Worm (Caenorhabditis elegans) whole organism, L4 larva: ENCODE data around the gene srd-42.

Experiments used
- F10B5.3 ChIP-seq: sonication (generic microtip); optimal IDR thresholded peaks from 2 replicates; lab custom pipeline; 2016; ENCODE audit warnings: mild to moderate bottlenecking, missing genetic modification characterization, missing compliant biosample characterization
- F26F4.8 ChIP-seq: fragments of 200-800 bp; sonication (Bioruptor generic); conservative IDR thresholded peaks from 2 replicates; pipeline ENCODE4 v1.3.6; 2022; ENCODE audit warnings: missing genetic modification characterization, missing compliant biosample characterization
- R02D3.7 ChIP-seq: fragments of 150-350 bp; sonication (generic microtip); optimal IDR thresholded peaks from 3 replicates; lab custom pipeline; 2014; ENCODE audit warnings: missing biosample characterization, missing genetic modification characterization
- Y105C5A.15 ChIP-seq: fragments of 200-800 bp; sonication (Bioruptor generic); IDR thresholded peaks from 2 replicates; pipeline ENCODE4 v1.3.6; 2022; ENCODE audit warnings: missing genetic modification characterization, missing compliant biosample characterization
- Y48G9A.11 ChIP-seq: fragments of 200-800 bp; sonication (Bioruptor generic); IDR thresholded peaks from 2 replicates; pipeline ENCODE4 v1.3.6; 2022; ENCODE audit warnings: missing genetic modification reagents, missing genetic modification characterization, missing compliant biosample characterization
- Y75B8A.6 ChIP-seq: fragments of 200-800 bp; sonication (Bioruptor generic); IDR thresholded peaks from 2 replicates; pipeline ENCODE4 v1.3.6; 2022; ENCODE audit warnings: missing genetic modification reagents, missing genetic modification characterization, missing compliant biosample characterization
- aly-2 ChIP-seq: sonication (generic microtip); optimal IDR thresholded peaks from 2 replicates; lab custom pipeline; 2018; ENCODE audit warnings: missing biosample characterization, missing genetic modification characterization
- ceh-20 ChIP-seq: fragments of 200-800 bp; sonication (Bioruptor generic); IDR thresholded peaks from 2 replicates; pipeline ENCODE4 v1.3.6; 2022; ENCODE audit warnings: missing genetic modification reagents, missing genetic modification characterization, missing compliant biosample characterization
- ceh-44 ChIP-seq: fragments of 200-800 bp; sonication (Bioruptor generic); IDR thresholded peaks from 2 replicates; pipeline ENCODE4 v1.3.6; 2022; ENCODE audit warnings: missing genetic modification reagents, missing genetic modification characterization, missing compliant biosample characterization
- ceh-82 ChIP-seq: sonication (generic microtip); optimal IDR thresholded peaks from 2 replicates; lab custom pipeline; 2017; ENCODE audit warnings: missing biosample characterization, missing genetic modification characterization
- daf-12 ChIP-seq: fragments of 150-350 bp; optimal IDR thresholded peaks from 2 replicates; lab custom pipeline; 2014; ENCODE audit warnings: missing biosample characterization, missing genetic modification reagents, missing genetic modification characterization
- daf-16 ChIP-seq, 3 experiments: sonication (generic microtip); optimal IDR thresholded peaks; 2 replicates each; lab custom pipeline; 2016 to 2017; ENCODE audit warnings: missing genetic modification characterization in 3 of 3, missing genetic modification reagents in 3 of 3, mild to moderate bottlenecking in 2 of 3, missing compliant biosample characterization in 2 of 3, missing biosample characterization in 1 of 3, moderate library complexity in 1 of 3
- daf-19 ChIP-seq: fragments of 200-800 bp; sonication (Bioruptor generic); conservative IDR thresholded peaks from 2 replicates; pipeline ENCODE4 v1.3.6; 2022; ENCODE audit warnings: missing genetic modification characterization, missing compliant biosample characterization
- daf-8 ChIP-seq: fragments of 200-800 bp; sonication (Bioruptor generic); IDR thresholded peaks from 2 replicates; pipeline ENCODE4 v1.3.6; 2022; ENCODE audit warnings: missing genetic modification characterization, missing compliant biosample characterization
- dmd-6 ChIP-seq: fragments of 200-800 bp; sonication (Bioruptor generic); IDR thresholded peaks from 2 replicates; pipeline ENCODE4 v1.3.6; 2022; ENCODE audit warnings: missing genetic modification reagents, missing genetic modification characterization, missing compliant biosample characterization
- dpl-1 ChIP-seq: fragments of 150-350 bp; optimal IDR thresholded peaks from 2 replicates; lab custom pipeline; 2014; ENCODE audit warnings: missing biosample characterization, missing genetic modification reagents, missing genetic modification characterization
- duxl-1 ChIP-seq: sonication (generic microtip); optimal IDR thresholded peaks from 2 replicates; lab custom pipeline; 2016; ENCODE audit warnings: mild to moderate bottlenecking, missing genetic modification characterization, moderate library complexity, missing compliant biosample characterization; ENCODE audit not compliant: poor library complexity
- dve-1 ChIP-seq: sonication (generic microtip); optimal IDR thresholded peaks from 2 replicates; lab custom pipeline; 2017; ENCODE audit warnings: antibody characterized with exemption, mild to moderate bottlenecking, missing genetic modification characterization, missing compliant biosample characterization; ENCODE audit not compliant: insufficient read depth
- egl-27 ChIP-seq: sonication (generic microtip); optimal IDR thresholded peaks from 3 replicates; lab custom pipeline; 2017; ENCODE audit warnings: missing biosample characterization, missing genetic modification reagents, missing genetic modification characterization
- egl-43 ChIP-seq: fragments of 200-800 bp; sonication (Bioruptor generic); IDR thresholded peaks from 2 replicates; pipeline ENCODE4 v1.3.6; 2022; ENCODE audit warnings: missing genetic modification reagents, missing genetic modification characterization, missing compliant biosample characterization
- fkh-10 ChIP-seq: fragments of 150-350 bp; optimal IDR thresholded peaks from 2 replicates; lab custom pipeline; 2014; ENCODE audit warnings: missing biosample characterization, missing genetic modification reagents, missing genetic modification characterization
- fos-1 ChIP-seq: fragments of 150-350 bp; optimal IDR thresholded peaks from 2 replicates; lab custom pipeline; 2014; ENCODE audit warnings: missing biosample characterization, missing genetic modification characterization
- hlh-11 ChIP-seq: fragments of 200-800 bp; sonication (Bioruptor generic); optimal IDR thresholded peaks from 2 replicates; lab custom pipeline; 2018; ENCODE audit warnings: mild to moderate bottlenecking, missing genetic modification characterization, missing compliant biosample characterization
- hlh-30 ChIP-seq: sonication (generic microtip); optimal IDR thresholded peaks from 2 replicates; lab custom pipeline; 2017; ENCODE audit warnings: antibody characterized with exemption, mild to moderate bottlenecking, missing genetic modification characterization, missing compliant biosample characterization; ENCODE audit not compliant: insufficient read depth
- hmg-1.1 ChIP-seq: fragments of 200-800 bp; sonication (Bioruptor generic); IDR thresholded peaks from 2 replicates; pipeline ENCODE4 v1.3.6; 2022; ENCODE audit warnings: missing genetic modification reagents, missing genetic modification characterization, missing compliant biosample characterization
- jun-1 ChIP-seq: fragments of 150-350 bp; optimal IDR thresholded peaks from 2 replicates; lab custom pipeline; 2014; ENCODE audit warnings: missing biosample characterization, missing genetic modification reagents, missing genetic modification characterization
- lim-7 ChIP-seq: fragments of 200-800 bp; sonication (Bioruptor generic); IDR thresholded peaks from 2 replicates; pipeline ENCODE4 v1.3.6; 2022; ENCODE audit warnings: missing genetic modification characterization, missing compliant biosample characterization
- lin-15B ChIP-seq: fragments of 150-350 bp; sonication (generic microtip); optimal IDR thresholded peaks from 3 replicates; lab custom pipeline; 2014; ENCODE audit warnings: missing biosample characterization, missing genetic modification characterization
- lin-38 ChIP-seq: fragments of 200-800 bp; sonication (Bioruptor generic); IDR thresholded peaks from 2 replicates; pipeline ENCODE4 v1.3.6; 2022; ENCODE audit warnings: missing genetic modification reagents, missing genetic modification characterization, missing compliant biosample characterization
- madf-9 ChIP-seq: fragments of 200-800 bp; sonication (Bioruptor generic); conservative IDR thresholded peaks from 2 replicates; pipeline ENCODE4 v1.3.6; 2022; ENCODE audit warnings: missing genetic modification reagents, missing genetic modification characterization, missing compliant biosample characterization
- mdl-1 ChIP-seq, 2 experiments: fragments of 150-350 bp in 1 of 2; sonication (generic microtip) in 1 of 2; optimal IDR thresholded peaks; 2 replicates each; lab custom pipeline; 2014 to 2017; ENCODE audit warnings: missing biosample characterization in 2 of 2, missing genetic modification characterization in 2 of 2
- mes-2 ChIP-seq: sonication (generic microtip); optimal IDR thresholded peaks from 2 replicates; lab custom pipeline; 2016; ENCODE audit warnings: missing genotype, mild to moderate bottlenecking, missing genetic modification characterization, missing compliant biosample characterization; ENCODE audit not compliant: poor library complexity, severe bottlenecking
- mxl-3 ChIP-seq: fragments of 200-800 bp; sonication (Bioruptor generic); optimal IDR thresholded peaks from 2 replicates; lab custom pipeline; 2018; ENCODE audit warnings: mild to moderate bottlenecking, missing genetic modification characterization, missing compliant biosample characterization
- nhr-10 ChIP-seq: fragments of 150-350 bp; optimal IDR thresholded peaks from 2 replicates; lab custom pipeline; 2014; ENCODE audit warnings: missing biosample characterization, missing genetic modification characterization
- nhr-11 ChIP-seq: fragments of 150-350 bp; optimal IDR thresholded peaks from 2 replicates; lab custom pipeline; 2014; ENCODE audit warnings: missing biosample characterization, missing genetic modification characterization
- nhr-111 ChIP-seq: fragments of 200-800 bp; sonication (Bioruptor generic); optimal IDR thresholded peaks from 2 replicates; lab custom pipeline; 2018; ENCODE audit warnings: mild to moderate bottlenecking, missing genetic modification characterization, missing compliant biosample characterization
- nhr-237 ChIP-seq: sonication (generic microtip); optimal IDR thresholded peaks from 2 replicates; lab custom pipeline; 2017; ENCODE audit warnings: missing biosample characterization, missing genetic modification characterization
- nhr-28 ChIP-seq: fragments of 150-350 bp; optimal IDR thresholded peaks from 2 replicates; lab custom pipeline; 2014; ENCODE audit warnings: missing biosample characterization, missing genetic modification characterization
- nhr-42 ChIP-seq: fragments of 200-800 bp; sonication (Bioruptor generic); IDR thresholded peaks from 2 replicates; pipeline ENCODE4 v1.3.6; 2022; ENCODE audit warnings: missing genetic modification characterization, missing compliant biosample characterization
- nhr-6 ChIP-seq: fragments of 150-350 bp; optimal IDR thresholded peaks from 2 replicates; lab custom pipeline; 2014; ENCODE audit warnings: missing biosample characterization, missing genetic modification characterization
- saeg-2 ChIP-seq: fragments of 200-800 bp; sonication (Bioruptor generic); IDR thresholded peaks from 2 replicates; pipeline ENCODE4 v1.3.6; 2022; ENCODE audit warnings: missing genetic modification reagents, missing genetic modification characterization, missing compliant biosample characterization
- set-16 ChIP-seq: fragments of 200-800 bp; sonication (Bioruptor generic); IDR thresholded peaks from 2 replicates; pipeline ENCODE4 v1.3.6; 2022; ENCODE audit warnings: missing genetic modification reagents, missing genetic modification characterization, missing compliant biosample characterization
- snpc-4 ChIP-seq: fragments of 150-350 bp; optimal IDR thresholded peaks from 2 replicates; lab custom pipeline; 2014; ENCODE audit warnings: missing biosample characterization, missing genetic modification characterization
- spr-3 ChIP-seq: fragments of 200-800 bp; sonication (Bioruptor generic); optimal IDR thresholded peaks from 2 replicates; lab custom pipeline; 2018; ENCODE audit warnings: mild to moderate bottlenecking, missing genetic modification characterization, missing compliant biosample characterization
- unc-62 ChIP-seq, 3 experiments: fragments of 150-350 bp in 1 of 3; sonication (generic microtip); optimal IDR thresholded peaks in 2 of 3; peaks in 1 of 3; 1 replicate in 1 of 3; 2 replicates in 2 of 3; lab custom pipeline; 2014 to 2017; ENCODE audit warnings: missing biosample characterization in 3 of 3, missing genetic modification characterization in 3 of 3, missing genetic modification reagents in 3 of 3, missing genotype in 1 of 3
- zfp-3 ChIP-seq: fragments of 200-800 bp; sonication (Bioruptor generic); conservative IDR thresholded peaks from 2 replicates; pipeline ENCODE4 v1.3.6; 2022; ENCODE audit warnings: missing genetic modification reagents, missing genetic modification characterization, missing compliant biosample characterization
- ztf-11 ChIP-seq: fragments of 150-350 bp; optimal IDR thresholded peaks from 2 replicates; lab custom pipeline; 2014; ENCODE audit warnings: missing biosample characterization, missing genetic modification characterization
- ztf-7 ChIP-seq: fragments of 150-350 bp; optimal IDR thresholded peaks from 2 replicates; lab custom pipeline; 2014; ENCODE audit warnings: missing biosample characterization, missing genetic modification characterization

Gene srd-42

ce11 chrX:13349230-13350122, 46.2 kb upstream of the srd-42 start (continued):
- no peak for TF ChIP-seq snpc-4 (tag; lab: Kevin White, UChicago)
- peak; percentile 65; the same call in 1 of the 2 replicates for TF ChIP-seq Y75B8A.6 (GFP tag; lab: Robert Waterston, UW)
- TF ChIP-seq F10B5.3: no peak
- TF ChIP-seq Y48G9A.11 (GFP tag; lab: Robert Waterston, UW): no peak
- TF ChIP-seq nhr-6 (tag; lab: Kevin White, UChicago): no peak
- no peak for TF ChIP-seq jun-1 (tag; lab: Kevin White, UChicago)
- no peak for TF ChIP-seq nhr-10
- no peak for TF ChIP-seq ceh-20 (GFP tag; lab: Robert Waterston, UW)
- TF ChIP-seq duxl-1 (tag; lab: Kevin White, UChicago): peak; percentile 78
- TF ChIP-seq ceh-82 (tag; lab: Kevin White, UChicago): no peak
- TF ChIP-seq hlh-30 (tag; lab: Kevin White, UChicago): peak; percentile 45
- TF ChIP-seq egl-43 (GFP tag; lab: Robert Waterston, UW): no peak
- peak; percentile 26 for TF ChIP-seq hlh-11 (tag; lab: Kevin White, UChicago)
- no peak for TF ChIP-seq F26F4.8 (GFP tag; lab: Robert Waterston, UW)
- peak in 1 of 2 experiments; percentile 74 for TF ChIP-seq daf-16 (GFP tag; optimal IDR thresholded peaks at IDR 0.05; lab: Kevin White, UChicago)
- TF ChIP-seq daf-16 (tag; optimal IDR thresholded peaks at IDR 0.05; lab: Kevin White, UChicago): peak; percentile 30
- TF ChIP-seq lin-38 (GFP tag; lab: Robert Waterston, UW): peak; percentile 42
- TF ChIP-seq R02D3.7 (tag; lab: Kevin White, UChicago): no peak
- no peak for TF ChIP-seq fos-1
- TF ChIP-seq nhr-237 (tag; lab: Kevin White, UChicago): no peak
- TF ChIP-seq hmg-1.1: no peak
- peak; percentile 32 for TF ChIP-seq nhr-28
- no peak for TF ChIP-seq ztf-11 (tag; lab: Kevin White, UChicago)
- TF ChIP-seq madf-9 (GFP tag; lab: Robert Waterston, UW): peak; percentile 3; the same call in 1 of the 2 replicates
- TF ChIP-seq ztf-7 (tag; lab: Kevin White, UChicago): peak; percentile 9
- TF ChIP-seq mes-2 (tag; lab: Kevin White, UChicago): no peak
- TF ChIP-seq nhr-111 (GFP tag; lab: Kevin White, UChicago): no peak
- no peak for TF ChIP-seq lin-15B (tag; lab: Kevin White, UChicago)
- peak; percentile 36; the same call in 1 of the 2 replicates for TF ChIP-seq saeg-2
- no peak for TF ChIP-seq daf-12 (tag; lab: Kevin White, UChicago)
- no peak for TF ChIP-seq daf-8 (GFP tag; lab: Robert Waterston, UW)
- TF ChIP-seq dve-1 (tag; lab: Kevin White, UChicago): no peak
- TF ChIP-seq Y105C5A.15 (GFP tag; lab: Robert Waterston, UW): no peak
- peak; percentile 44 for TF ChIP-seq mxl-3
- no peak for TF ChIP-seq unc-62 (GFP tag; optimal IDR thresholded peaks at IDR 0.05 in 1 of 2; lab: Kevin White, UChicago)
- TF ChIP-seq unc-62 (tag; optimal IDR thresholded peaks at IDR 0.05; lab: Kevin White, UChicago): no peak
- no peak for TF ChIP-seq ceh-44 (GFP tag; lab: Robert Waterston, UW)
- 0 out of 2 replicates have a peak, but pooled peaks have one; percentile 28 for TF ChIP-seq nhr-42 (GFP tag; lab: Robert Waterston, UW)
- no peak for TF ChIP-seq daf-19
- peak; percentile 96 for TF ChIP-seq zfp-3
- TF ChIP-seq spr-3: peak; percentile 34
- TF ChIP-seq lim-7 (GFP tag; lab: Robert Waterston, UW): no peak
- peak in 1 of 2 experiments; percentile 16 for TF ChIP-seq mdl-1 (tag; optimal IDR thresholded peaks at IDR 0.05; lab: Kevin White, UChicago)
- TF ChIP-seq dmd-6 (GFP tag; lab: Robert Waterston, UW): no peak; the same call in 1 of the 2 replicates
- TF ChIP-seq fkh-10 (GFP tag; lab: Kevin White, UChicago): no peak
- TF ChIP-seq nhr-11 (tag; lab: Kevin White, UChicago): no peak
- TF ChIP-seq set-16: no peak
- no peak for TF ChIP-seq egl-27 (tag; lab: Kevin White, UChicago)
- TF ChIP-seq aly-2 (tag; lab: Kevin White, UChicago): no peak
- no peak for TF ChIP-seq dpl-1 (GFP tag; lab: Kevin White, UChicago)
